Worm (Caenorhabditis elegans) whole organism, young adult: Measurements from ENCODE around the gene srh-61.

Experiments used
- T07F8.4 ChIP-seq: sonication (generic microtip); optimal IDR thresholded peaks from 2 replicates; lab custom pipeline; 2016; ENCODE audit warnings: mild to moderate bottlenecking, missing genetic modification characterization, moderate library complexity, missing compliant biosample characterization
- Y56A3A.18 ChIP-seq: fragments of 200-800 bp; sonication (Bioruptor generic); IDR thresholded peaks from 2 replicates; pipeline ENCODE4 v1.3.6; 2022; ENCODE audit warnings: missing genetic modification reagents, missing genetic modification characterization, missing compliant biosample characterization
- lin-54 ChIP-seq: fragments of 200-800 bp; sonication (Bioruptor generic); optimal IDR thresholded peaks from 2 replicates; lab custom pipeline; 2018; ENCODE audit warnings: mild to moderate bottlenecking, missing genetic modification characterization, missing compliant biosample characterization
- nhr-90 ChIP-seq: sonication (generic microtip); optimal IDR thresholded peaks from 2 replicates; lab custom pipeline; 2016; ENCODE audit warnings: missing genotype, mild to moderate bottlenecking, missing genetic modification characterization, missing compliant biosample characterization
- ztf-18 ChIP-seq: sonication (generic microtip); optimal IDR thresholded peaks from 2 replicates; lab custom pipeline; 2016; ENCODE audit warnings: missing genotype, mild to moderate bottlenecking, missing genetic modification characterization, missing compliant biosample characterization

ce11 chrII:12489903-12490302 is 26.3 kb downstream of the srh-61 start, which contains the start of gene T21B4.15:
- TF ChIP-seq T07F8.4 (tag; lab: Kevin White, UChicago) = no peak
- no peak for TF ChIP-seq lin-54 (GFP tag; lab: Kevin White, UChicago)
- no peak for TF ChIP-seq Y56A3A.18 (GFP tag; lab: Robert Waterston, UW)
- TF ChIP-seq nhr-90 = no peak
- no peak for TF ChIP-seq ztf-18 (tag; lab: Kevin White, UChicago)
